Fruit fly (Drosophila melanogaster): Measurements from ENCODE around the gene CG11638.

The CG11638 gene

DNA sequence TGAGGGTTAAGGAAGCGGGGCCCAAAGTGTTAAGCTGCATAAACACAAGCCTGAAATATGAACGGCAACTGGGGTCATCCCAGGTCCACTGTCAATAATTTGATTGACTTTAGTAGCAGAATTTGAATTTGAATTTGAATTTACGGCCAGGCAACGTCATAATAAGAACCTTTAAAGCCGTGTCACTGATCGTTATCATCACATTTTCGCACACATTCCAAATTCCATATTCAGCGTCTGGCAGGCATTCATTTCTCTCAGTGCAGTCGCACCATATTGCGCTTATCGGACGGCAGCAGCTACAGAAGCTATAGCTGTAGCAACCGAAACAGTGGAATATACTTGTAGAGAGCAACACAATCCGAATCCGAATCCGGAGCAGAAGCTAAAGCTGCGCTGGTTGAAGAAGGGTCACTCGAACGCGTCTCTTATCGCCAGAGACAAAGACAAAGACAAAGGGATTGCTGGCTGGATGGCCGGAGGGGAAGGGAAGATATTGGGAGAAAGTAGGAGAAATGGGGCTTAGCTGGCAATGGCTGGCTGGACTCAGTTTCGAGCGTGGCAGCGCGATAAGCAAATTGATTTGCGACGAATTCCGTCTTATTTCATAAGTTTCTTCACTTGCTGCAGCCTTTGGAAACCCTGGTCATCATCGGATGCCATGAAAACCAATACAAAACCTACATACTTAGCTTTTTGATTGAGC lies 26.3 kb upstream of the CG11638 start (continued):
- no peak for TF ChIP-seq NC2β (GFP tag; optimal IDR thresholded peaks at IDR 0.05)
- TF ChIP-seq kah (GFP tag; optimal IDR thresholded peaks at IDR 0.05): no peak
- no peak for TF ChIP-seq crc (GFP tag; optimal IDR thresholded peaks at IDR 0.05)
- no peak for TF ChIP-seq fu2 (GFP tag; optimal IDR thresholded peaks at IDR 0.05)
- peak; percentile 17; the same call in 1 of the 2 replicates for TF ChIP-seq wor (GFP tag; IDR thresholded peaks at IDR 0.05)
- TF ChIP-seq phol (tag; optimal IDR thresholded peaks at IDR 0.05): peak; percentile 59
- peak; percentile 25 for TF ChIP-seq Fer3 (tag; optimal IDR thresholded peaks at IDR 0.05)
- TF ChIP-seq gce (GFP tag; IDR thresholded peaks at IDR 0.05): 0 out of 3 replicates have a peak, but pooled peaks have one; percentile 24
- peak in 1 of 2 experiments; percentile 43 for TF ChIP-seq Hr51 (GFP tag; optimal IDR thresholded peaks at IDR 0.05)
- no peak for TF ChIP-seq MTF-1 (GFP tag; optimal IDR thresholded peaks at IDR 0.05; ENCODE audit: borderline replicate concordance)
- no peak for TF ChIP-seq Lhr (GFP tag; optimal IDR thresholded peaks at IDR 0.05)
- TF ChIP-seq Hmr (GFP tag; optimal IDR thresholded peaks at IDR 0.05): peak; percentile 4
- no peak for TF ChIP-seq HLH4C (GFP tag; IDR thresholded peaks at IDR 0.05; ENCODE audit: partially characterized antibody)
- no peak for TF ChIP-seq zfh2 (GFP tag; optimal IDR thresholded peaks at IDR 0.05)
- TF ChIP-seq CG2712 (tag; optimal IDR thresholded peaks at IDR 0.05): peak; percentile 53
- no peak for TF ChIP-seq HmgZ (tag; optimal IDR thresholded peaks at IDR 0.05)
- peak; percentile 44 for TF ChIP-seq CG14710 (tag; optimal IDR thresholded peaks at IDR 0.05)
- TF ChIP-seq Doc2 (GFP tag; IDR thresholded peaks at IDR 0.05): no peak
- TF ChIP-seq Pdp1 (GFP tag; optimal IDR thresholded peaks at IDR 0.05): peak in 1 of 2 experiments; percentile 40
- no peak for TF ChIP-seq da (GFP tag; optimal IDR thresholded peaks at IDR 0.05)
- TF ChIP-seq CG3065 (GFP tag; optimal IDR thresholded peaks at IDR 0.05): no peak
- no peak for TF ChIP-seq CG7271 (tag; optimal IDR thresholded peaks at IDR 0.05)
- TF ChIP-seq CG8290 (GFP tag; optimal IDR thresholded peaks at IDR 0.05): no peak
- TF ChIP-seq CG8290 (tag; optimal IDR thresholded peaks at IDR 0.05): peak in 1 of 2 experiments; percentile 67
- TF ChIP-seq hth (optimal IDR thresholded peaks at IDR 0.05): no peak
- TF ChIP-seq HLH54F (GFP tag; optimal IDR thresholded peaks at IDR 0.05): peak; percentile 32
- no peak for TF ChIP-seq CG1602 (GFP tag; optimal IDR thresholded peaks at IDR 0.05)
- TF ChIP-seq CG11247 (GFP tag; IDR thresholded peaks at IDR 0.05): no peak
- TF ChIP-seq lab (GFP tag; optimal IDR thresholded peaks at IDR 0.05): peak; percentile 47
- peak; percentile 37 for TF ChIP-seq CG2120 (GFP tag; optimal IDR thresholded peaks at IDR 0.05)
- TF ChIP-seq lmd (GFP tag; IDR thresholded peaks at IDR 0.05): peak; percentile 47
- peak; percentile 58; the same call in 1 of the 2 replicates for TF ChIP-seq Xrp1 (GFP tag; IDR thresholded peaks at IDR 0.05)
- no peak for TF ChIP-seq sim (GFP tag; IDR thresholded peaks at IDR 0.05)
- TF ChIP-seq nmo (GFP tag; optimal IDR thresholded peaks at IDR 0.05): peak; percentile 27
- no peak for TF ChIP-seq Lpt (GFP tag; optimal IDR thresholded peaks at IDR 0.05)
- no peak for TF ChIP-seq NK7.1 (GFP tag; optimal IDR thresholded peaks at IDR 0.05)
- TF ChIP-seq CG3995 (GFP tag; optimal IDR thresholded peaks at IDR 0.05): no peak
- no peak for TF ChIP-seq Jarid2 (GFP tag; optimal IDR thresholded peaks at IDR 0.05)
- TF ChIP-seq gem (tag; optimal IDR thresholded peaks at IDR 0.05): peak; percentile 68
- TF ChIP-seq YL-1 (GFP tag; optimal IDR thresholded peaks at IDR 0.05): no peak
- peak; percentile 8 for TF ChIP-seq CG7786 (GFP tag; optimal IDR thresholded peaks at IDR 0.05)
- TF ChIP-seq pnt (GFP tag; optimal IDR thresholded peaks at IDR 0.05): peak; percentile 47
- TF ChIP-seq Nf-YB (GFP tag; optimal IDR thresholded peaks at IDR 0.05): no peak
- TF ChIP-seq CG1529 (GFP tag; optimal IDR thresholded peaks at IDR 0.05): peak; percentile 2
- no peak for TF ChIP-seq BtbVII (GFP tag; optimal IDR thresholded peaks at IDR 0.05)
- TF ChIP-seq Dbx (GFP tag; IDR thresholded peaks at IDR 0.05): no peak
- no peak for TF ChIP-seq Oaz (GFP tag; IDR thresholded peaks at IDR 0.05)
- TF ChIP-seq CG12155 (GFP tag; optimal IDR thresholded peaks at IDR 0.05): no peak
- TF ChIP-seq CG2875 (GFP tag; optimal IDR thresholded peaks at IDR 0.05): peak; percentile 10
- no peak for TF ChIP-seq Gsc (GFP tag; IDR thresholded peaks at IDR 0.05)
